Fruit fly (Drosophila melanogaster) whole organism, wandering third instar larva: ENCODE results near the gene CG10431.

ENCODE experiments used
- Dfd ChIP-seq: fragments of >200 bp; optimal IDR thresholded peaks from 2 replicates; lab custom pipeline; 2017; ENCODE audit warnings: missing biosample characterization, missing genetic modification characterization
- Dif ChIP-seq: fragments of 200-275, 200-300 bp; sonication (Bioruptor generic); optimal IDR thresholded peaks from 2 replicates; lab custom pipeline; 2018; ENCODE audit warnings: missing biosample characterization, missing genetic modification characterization; ENCODE audit not compliant: partially characterized antibody
- OdsH ChIP-seq: fragments of 200-800 bp; sonication (Bioruptor generic); optimal IDR thresholded peaks from 2 replicates; lab custom pipeline; 2016; ENCODE audit warnings: missing biosample characterization, mild to moderate bottlenecking, missing genetic modification characterization
- brk ChIP-seq: fragments of 200-800 bp; sonication (Bioruptor generic); optimal IDR thresholded peaks from 2 replicates; lab custom pipeline; 2016; ENCODE audit warnings: missing biosample characterization, mild to moderate bottlenecking, missing genetic modification characterization
- fru ChIP-seq: fragments of 200-800 bp; sonication (Bioruptor generic); optimal IDR thresholded peaks from 3 replicates; lab custom pipeline; 2016; ENCODE audit warnings: missing biosample characterization, mild to moderate bottlenecking, missing genetic modification characterization
- pan ChIP-seq: fragments of >200 bp; optimal IDR thresholded peaks from 2 replicates; lab custom pipeline; 2017
- usp ChIP-seq: fragments of >200 bp; optimal IDR thresholded peaks from 2 replicates; lab custom pipeline; 2017; ENCODE audit warnings: missing biosample characterization, missing genetic modification characterization

dm6 chr2L:18948724-18949108 is 25.8 kb upstream of the CG10431 start, which contains the start of gene CG10428:
- no peak for TF ChIP-seq Dif (GFP tag; lab: Kevin White, UChicago)
- no peak for TF ChIP-seq pan (lab: Kevin White, UChicago)
- TF ChIP-seq brk: no peak
- no peak for TF ChIP-seq Dfd (GFP tag; lab: Kevin White, UChicago)
- no peak for TF ChIP-seq usp (GFP tag; lab: Kevin White, UChicago)
- TF ChIP-seq fru (GFP tag; lab: Kevin White, UChicago): no peak
- no peak for TF ChIP-seq OdsH (GFP tag; lab: Kevin White, UChicago)
